Worm (Caenorhabditis elegans) whole organism, L3 larva: ENCODE results near the gene mltn-9.

Experiments used
- ZK546.5 ChIP-seq: sonication (generic microtip); optimal IDR thresholded peaks from 2 replicates; lab custom pipeline; 2017; ENCODE audit warnings: missing biosample characterization, missing genetic modification characterization
- aly-2 ChIP-seq: fragments of 150-350 bp; optimal IDR thresholded peaks from 2 replicates; lab custom pipeline; 2014; ENCODE audit warnings: missing biosample characterization, missing genetic modification characterization
- ama-1 ChIP-seq: fragments of 150-350 bp; optimal IDR thresholded peaks from 2 replicates; lab custom pipeline; 2018
- ceh-16 ChIP-seq: sonication (generic microtip); optimal IDR thresholded peaks from 2 replicates; lab custom pipeline; 2017; ENCODE audit warnings: missing biosample characterization, missing genetic modification characterization
- fkh-10 ChIP-seq: sonication (generic microtip); optimal IDR thresholded peaks from 2 replicates; lab custom pipeline; 2017; ENCODE audit warnings: missing biosample characterization, missing genetic modification reagents, missing genetic modification characterization
- fos-1 ChIP-seq: fragments of 150-350 bp; optimal IDR thresholded peaks from 2 replicates; lab custom pipeline; 2014; ENCODE audit warnings: missing biosample characterization, missing genetic modification characterization
- lin-15B ChIP-seq: fragments of 150-350 bp; optimal IDR thresholded peaks from 2 replicates; lab custom pipeline; 2014; ENCODE audit warnings: missing biosample characterization, missing genetic modification characterization
- nfya-1 ChIP-seq: sonication (generic microtip); optimal IDR thresholded peaks from 2 replicates; lab custom pipeline; 2017; ENCODE audit warnings: missing genetic modification characterization, mild to moderate bottlenecking, missing compliant biosample characterization, antibody characterized with exemption, moderate library complexity; ENCODE audit not compliant: insufficient read depth
- nhr-23 ChIP-seq: fragments of 150-350 bp; optimal IDR thresholded peaks from 2 replicates; lab custom pipeline; 2014; ENCODE audit warnings: missing biosample characterization, missing genetic modification reagents, missing genetic modification characterization
- pha-4 ChIP-seq: fragments of 150-350 bp; optimal IDR thresholded peaks from 2 replicates; lab custom pipeline; 2014; ENCODE audit warnings: missing biosample characterization, missing genetic modification reagents, missing genetic modification characterization
- skn-1 ChIP-seq: fragments of 150-350 bp; optimal IDR thresholded peaks from 2 replicates; lab custom pipeline; 2014; ENCODE audit warnings: missing biosample characterization, missing genetic modification characterization
- snpc-4 ChIP-seq: fragments of 150-350 bp; optimal IDR thresholded peaks from 2 replicates; lab custom pipeline; 2014; ENCODE audit warnings: missing biosample characterization, missing genetic modification characterization
- unc-62 ChIP-seq: fragments of 150-350 bp; sonication (generic microtip); optimal IDR thresholded peaks from 4 replicates; lab custom pipeline; 2014; ENCODE audit warnings: missing biosample characterization, missing genetic modification reagents, missing genetic modification characterization
- ztf-11 ChIP-seq: fragments of 150-350 bp; optimal IDR thresholded peaks from 2 replicates; lab custom pipeline; 2014; ENCODE audit warnings: missing biosample characterization, missing genetic modification characterization

DNA sequence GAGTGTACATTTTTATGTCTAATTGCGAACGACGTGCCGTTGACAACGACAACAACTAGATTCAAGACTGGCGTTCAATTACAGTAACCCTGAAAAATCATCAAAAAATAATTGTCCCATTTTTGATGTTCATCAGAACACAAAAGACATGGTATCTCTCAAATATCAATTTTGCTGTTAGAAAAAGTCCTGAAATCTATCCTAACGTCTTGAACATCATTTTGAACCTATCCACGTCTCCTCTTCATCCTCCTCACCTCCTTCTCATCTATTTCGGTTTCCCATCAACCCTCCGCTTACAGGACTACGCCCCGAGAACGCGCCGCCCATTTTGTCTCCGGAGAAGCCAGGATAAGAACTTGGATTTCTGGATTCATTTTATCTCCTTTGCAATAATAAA, at the start of gene mltn-9:
- no peak for TF ChIP-seq skn-1
- no peak for TF ChIP-seq ZK546.5
- TF ChIP-seq ama-1 (lab: Kevin White, UChicago) = no peak
- TF ChIP-seq unc-62 (GFP tag; lab: Kevin White, UChicago) = no peak
- TF ChIP-seq ceh-16 = no peak
- no peak for TF ChIP-seq nhr-23 (tag; lab: Kevin White, UChicago)
- no peak for TF ChIP-seq snpc-4 (tag; lab: Kevin White, UChicago)
- TF ChIP-seq fos-1 = no peak
- no peak for TF ChIP-seq nfya-1
- no peak for TF ChIP-seq pha-4 (tag; lab: Kevin White, UChicago)
- TF ChIP-seq ztf-11 (tag; lab: Kevin White, UChicago) = no peak
- TF ChIP-seq aly-2 (tag; lab: Kevin White, UChicago) = no peak
- TF ChIP-seq fkh-10 (GFP tag; lab: Kevin White, UChicago) = no peak
- no peak for TF ChIP-seq lin-15B (tag; lab: Kevin White, UChicago)
